Worm (Caenorhabditis elegans) whole organism, mixed stage, embryonic: Measurements from ENCODE around the gene C47E8.1.

Experiments used
- M03D4.4 ChIP-seq: sonication (generic microtip); optimal IDR thresholded peaks from 2 replicates; lab custom pipeline; 2017; ENCODE audit warnings: mild to moderate bottlenecking, missing genetic modification characterization, missing compliant biosample characterization
- bed-3 ChIP-seq: fragments of 200-800 bp; sonication (Bioruptor generic); optimal IDR thresholded peaks from 3 replicates; lab custom pipeline; 2018; ENCODE audit warnings: mild to moderate bottlenecking, missing genetic modification characterization, moderate library complexity, missing compliant biosample characterization
- blmp-1 ChIP-seq: fragments of 150-350 bp; optimal IDR thresholded peaks from 2 replicates; lab custom pipeline; 2014; ENCODE audit warnings: missing biosample characterization, missing genetic modification characterization
- ceh-39 ChIP-seq: fragments of 150-350 bp; optimal IDR thresholded peaks from 2 replicates; lab custom pipeline; 2014; ENCODE audit warnings: missing biosample characterization, missing genetic modification characterization
- ceh-43 ChIP-seq: fragments of 200-800 bp; sonication (Bioruptor generic); optimal IDR thresholded peaks from 2 replicates; lab custom pipeline; 2018; ENCODE audit warnings: mild to moderate bottlenecking, missing genetic modification characterization, moderate library complexity, missing compliant biosample characterization
- ceh-83 ChIP-seq: fragments of 200-800 bp; sonication (Bioruptor generic); optimal IDR thresholded peaks from 2 replicates; lab custom pipeline; 2018; ENCODE audit warnings: mild to moderate bottlenecking, missing genetic modification characterization, missing compliant biosample characterization
- ces-1 ChIP-seq: fragments of 150-350 bp; optimal IDR thresholded peaks from 2 replicates; lab custom pipeline; 2014; ENCODE audit warnings: missing biosample characterization, missing genetic modification reagents, missing genetic modification characterization
- cnd-1 ChIP-seq: fragments of 200-800 bp; sonication (Bioruptor generic); optimal IDR thresholded peaks from 2 replicates; lab custom pipeline; 2018; ENCODE audit warnings: mild to moderate bottlenecking, missing genetic modification characterization, missing compliant biosample characterization
- drap-1 ChIP-seq: fragments of 200-800 bp; sonication (Bioruptor generic); optimal IDR thresholded peaks from 3 replicates; lab custom pipeline; 2018; ENCODE audit warnings: mild to moderate bottlenecking, missing genetic modification characterization, missing compliant biosample characterization
- elt-1 ChIP-seq: sonication (generic microtip); optimal IDR thresholded peaks from 2 replicates; lab custom pipeline; 2017; ENCODE audit warnings: missing genetic modification characterization, mild to moderate bottlenecking, missing compliant biosample characterization, antibody characterized with exemption, moderate library complexity, borderline replicate concordance; ENCODE audit not compliant: insufficient read depth
- flh-1 ChIP-seq: fragments of 200-800 bp; sonication (Bioruptor generic); optimal IDR thresholded peaks from 2 replicates; lab custom pipeline; 2018; ENCODE audit warnings: mild to moderate bottlenecking, missing genetic modification characterization, moderate library complexity, missing compliant biosample characterization
- ham-2 ChIP-seq: fragments of 200-800 bp; sonication (Bioruptor generic); optimal IDR thresholded peaks from 2 replicates; lab custom pipeline; 2018; ENCODE audit warnings: mild to moderate bottlenecking, missing genetic modification characterization, missing compliant biosample characterization
- lin-13 ChIP-seq: fragments of 150-350 bp; optimal IDR thresholded peaks from 2 replicates; lab custom pipeline; 2014; ENCODE audit warnings: missing biosample characterization, missing genetic modification characterization
- lin-32 ChIP-seq: fragments of 200-800 bp; sonication (Bioruptor generic); optimal IDR thresholded peaks from 2 replicates; lab custom pipeline; 2018; ENCODE audit warnings: mild to moderate bottlenecking, missing genetic modification characterization, missing compliant biosample characterization
- lsy-2 ChIP-seq: fragments of 150-350 bp; optimal IDR thresholded peaks from 2 replicates; lab custom pipeline; 2014; ENCODE audit warnings: missing biosample characterization, missing genetic modification characterization
- mab-5 ChIP-seq: fragments of 150-350 bp; optimal IDR thresholded peaks from 2 replicates; lab custom pipeline; 2014; ENCODE audit warnings: missing biosample characterization, missing genetic modification characterization
- mep-1 ChIP-seq: fragments of 150-350 bp; optimal IDR thresholded peaks from 2 replicates; lab custom pipeline; 2017; ENCODE audit warnings: missing biosample characterization, missing genetic modification reagents, missing genetic modification characterization, inconsistent platforms
- mls-2 ChIP-seq: sonication (generic microtip); optimal IDR thresholded peaks from 2 replicates; lab custom pipeline; 2016; ENCODE audit warnings: mild to moderate bottlenecking, missing genetic modification characterization, moderate library complexity, missing compliant biosample characterization
- nhr-12 ChIP-seq: fragments of 150-350 bp; optimal IDR thresholded peaks from 2 replicates; lab custom pipeline; 2014; ENCODE audit warnings: missing biosample characterization, missing genetic modification characterization
- nhr-2 ChIP-seq: fragments of 150-350 bp; optimal IDR thresholded peaks from 2 replicates; lab custom pipeline; 2014; ENCODE audit warnings: missing biosample characterization, missing genetic modification characterization
- nhr-237 ChIP-seq: fragments of 150-350 bp; optimal IDR thresholded peaks from 2 replicates; lab custom pipeline; 2014; ENCODE audit warnings: missing biosample characterization, missing genetic modification characterization
- nhr-28 ChIP-seq: fragments of 150-350 bp; optimal IDR thresholded peaks from 2 replicates; lab custom pipeline; 2014; ENCODE audit warnings: missing biosample characterization, missing genetic modification characterization
- nhr-76 ChIP-seq: sonication (generic microtip); optimal IDR thresholded peaks from 2 replicates; lab custom pipeline; 2017; ENCODE audit warnings: missing biosample characterization, missing genetic modification characterization
- pha-4 ChIP-seq: fragments of 150-350 bp; optimal IDR thresholded peaks from 2 replicates; lab custom pipeline; 2018; ENCODE audit warnings: missing biosample characterization, missing genetic modification reagents, missing genetic modification characterization
- sem-2 ChIP-seq: fragments of 200-800 bp; sonication (Bioruptor generic); optimal IDR thresholded peaks from 2 replicates; lab custom pipeline; 2018; ENCODE audit warnings: mild to moderate bottlenecking, missing genetic modification characterization, missing compliant biosample characterization
- snpc-4 ChIP-seq: fragments of 150-350 bp; optimal IDR thresholded peaks from 2 replicates; lab custom pipeline; 2014; ENCODE audit warnings: missing biosample characterization, missing genetic modification characterization
- sptf-1 ChIP-seq: sonication (generic microtip); optimal IDR thresholded peaks from 2 replicates; lab custom pipeline; 2017; ENCODE audit warnings: mild to moderate bottlenecking, missing genetic modification characterization, moderate library complexity, missing compliant biosample characterization
- tbx-8 ChIP-seq: fragments of 200-800 bp; sonication (Bioruptor generic); optimal IDR thresholded peaks from 2 replicates; lab custom pipeline; 2018; ENCODE audit warnings: mild to moderate bottlenecking, missing genetic modification characterization, moderate library complexity, missing compliant biosample characterization
- unc-120 ChIP-seq: sonication (generic microtip); optimal IDR thresholded peaks from 2 replicates; lab custom pipeline; 2017; ENCODE audit warnings: missing genetic modification characterization, missing compliant biosample characterization; ENCODE audit not compliant: poor library complexity, severe bottlenecking
- unc-39 ChIP-seq: fragments of 150-350 bp; optimal IDR thresholded peaks from 2 replicates; lab custom pipeline; 2014; ENCODE audit warnings: missing biosample characterization, missing genetic modification characterization
- unc-62 ChIP-seq: fragments of 150-350 bp; optimal IDR thresholded peaks from 2 replicates; lab custom pipeline; 2014; ENCODE audit warnings: missing biosample characterization, missing genetic modification reagents, missing genetic modification characterization
- ztf-11 ChIP-seq: fragments of 150-350 bp; optimal IDR thresholded peaks from 2 replicates; lab custom pipeline; 2014; ENCODE audit warnings: missing biosample characterization, missing genetic modification characterization

C47E8.1 gene

DNA sequence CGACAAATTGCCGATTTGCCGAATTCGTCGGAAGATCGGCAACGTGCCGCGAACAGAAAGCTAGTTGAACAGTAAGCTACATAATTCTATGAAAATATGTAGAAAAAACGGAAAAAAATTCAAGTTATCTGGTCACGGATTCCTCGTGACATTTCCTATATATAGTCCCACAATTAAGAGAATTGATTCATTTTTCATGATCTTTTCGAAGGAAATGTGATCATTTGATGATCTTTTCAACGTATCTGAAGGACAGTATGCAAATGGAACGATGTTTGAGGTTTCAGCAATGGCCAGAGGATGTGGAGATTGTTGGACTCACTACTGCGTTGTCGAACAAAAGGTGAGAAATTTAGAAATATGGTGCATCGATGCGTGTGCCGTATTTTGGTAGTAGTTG is 42.1 kb downstream of the C47E8.1 start, which contains the start of gene R08A2.9:
R08A2.9 (plus strand) TSS at position 301 of the 400 bp plus-strand sequence.
- TF ChIP-seq blmp-1 (tag; lab: Kevin White, UChicago) (no peak), sptf-1 (tag; lab: Kevin White, UChicago) (no peak), nhr-2 (tag; lab: Kevin White, UChicago) (no peak), tbx-8 (GFP tag; lab: Kevin White, UChicago) (no peak), ceh-43 (GFP tag; lab: Kevin White, UChicago) (no peak), mab-5 (tag; lab: Kevin White, UChicago) (no peak), elt-1 (tag; lab: Kevin White, UChicago) (no peak), snpc-4 (tag; lab: Kevin White, UChicago) (no peak), lin-32 (GFP tag; lab: Kevin White, UChicago) (no peak), ham-2 (GFP tag; lab: Kevin White, UChicago) (no peak), ceh-39 (tag; lab: Kevin White, UChicago) (no peak), nhr-12 (tag; lab: Kevin White, UChicago) (no peak), nhr-28 (tag; lab: Kevin White, UChicago) (no peak), ces-1 (GFP tag; lab: Kevin White, UChicago) (no peak)

DNA sequence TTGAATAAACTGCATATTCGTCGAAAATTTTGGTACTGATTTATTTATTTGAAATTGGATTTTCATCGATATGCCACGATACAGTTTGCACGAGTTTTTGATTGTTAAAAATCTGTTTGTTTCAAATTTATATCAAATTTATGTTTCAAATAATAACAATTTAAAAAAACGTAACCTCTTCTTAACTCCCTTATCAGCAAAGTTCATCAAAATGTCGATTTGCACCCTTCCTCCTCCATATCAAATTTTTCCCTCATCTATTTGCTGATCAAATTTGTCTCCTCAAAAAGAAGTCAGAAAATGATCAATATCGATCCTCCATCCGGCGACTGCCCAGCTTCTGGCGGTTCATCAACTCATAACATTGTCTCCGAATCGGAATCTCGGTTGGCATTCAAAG is 45.2 kb downstream of the C47E8.1 start, which contains the start of gene ssp-33:
ssp-33 (plus strand) TSS at position 301 of the 400 bp plus-strand sequence.
- TF ChIP-seq nhr-12 (tag; lab: Kevin White, UChicago) (no peak), mab-5 (tag; lab: Kevin White, UChicago) (no peak), ceh-43 (GFP tag; lab: Kevin White, UChicago) (no peak), sem-2 (GFP tag; lab: Kevin White, UChicago) (no peak), nhr-76 (tag; lab: Kevin White, UChicago) (no peak), mls-2 (no peak), pha-4 (no peak), lin-32 (GFP tag; lab: Kevin White, UChicago) (no peak), M03D4.4 (tag; lab: Kevin White, UChicago) (no peak), tbx-8 (GFP tag; lab: Kevin White, UChicago) (no peak), nhr-237 (no peak), lin-13 (tag; lab: Kevin White, UChicago) (no peak), drap-1 (GFP tag; lab: Kevin White, UChicago) (no peak), ztf-11 (tag; lab: Kevin White, UChicago) (no peak), ceh-83 (GFP tag; lab: Kevin White, UChicago) (no peak), bed-3 (GFP tag; lab: Kevin White, UChicago) (no peak), mep-1 (tag; lab: Kevin White, UChicago) (no peak)

DNA sequence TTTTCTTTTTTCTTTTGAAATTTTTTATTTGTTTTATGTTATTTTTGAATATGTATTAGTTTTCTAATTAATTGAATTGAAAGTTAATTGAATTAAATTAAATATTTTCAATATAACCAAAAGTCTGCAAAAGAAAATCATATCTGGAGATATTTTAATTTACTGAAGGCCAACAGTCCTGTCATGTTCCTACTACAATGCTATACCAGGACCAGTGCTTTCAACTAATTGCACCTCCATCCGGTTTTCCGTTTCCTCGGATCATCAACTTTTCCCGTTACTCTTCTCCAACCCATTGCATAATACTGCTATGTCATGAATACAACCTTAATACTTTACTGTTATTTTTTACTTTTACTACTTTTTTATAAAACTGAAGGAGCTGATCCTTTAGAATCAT is 46.5 kb downstream of the C47E8.1 start, which contains the start of gene R08A2.5:
R08A2.5 (plus strand) TSS at position 301 of the 400 bp plus-strand sequence.
- TF ChIP-seq unc-62 (no peak), nhr-237 (no peak), tbx-8 (GFP tag; lab: Kevin White, UChicago) (no peak), M03D4.4 (tag; lab: Kevin White, UChicago) (no peak), flh-1 (GFP tag; lab: Kevin White, UChicago) (no peak), pha-4 (no peak), ceh-83 (GFP tag; lab: Kevin White, UChicago) (no peak), ceh-43 (GFP tag; lab: Kevin White, UChicago) (no peak), lsy-2 (tag; lab: Kevin White, UChicago) (no peak), drap-1 (GFP tag; lab: Kevin White, UChicago) (no peak), cnd-1 (tag; lab: Kevin White, UChicago) (no peak), sptf-1 (tag; lab: Kevin White, UChicago) (no peak), unc-120 (tag; lab: Kevin White, UChicago) (no peak), mls-2 (no peak), sem-2 (GFP tag; lab: Kevin White, UChicago) (no peak), nhr-2 (tag; lab: Kevin White, UChicago) (no peak), unc-39 (tag; lab: Kevin White, UChicago) (no peak), blmp-1 (tag; lab: Kevin White, UChicago) (no peak), snpc-4 (tag; lab: Kevin White, UChicago) (no peak)

DNA sequence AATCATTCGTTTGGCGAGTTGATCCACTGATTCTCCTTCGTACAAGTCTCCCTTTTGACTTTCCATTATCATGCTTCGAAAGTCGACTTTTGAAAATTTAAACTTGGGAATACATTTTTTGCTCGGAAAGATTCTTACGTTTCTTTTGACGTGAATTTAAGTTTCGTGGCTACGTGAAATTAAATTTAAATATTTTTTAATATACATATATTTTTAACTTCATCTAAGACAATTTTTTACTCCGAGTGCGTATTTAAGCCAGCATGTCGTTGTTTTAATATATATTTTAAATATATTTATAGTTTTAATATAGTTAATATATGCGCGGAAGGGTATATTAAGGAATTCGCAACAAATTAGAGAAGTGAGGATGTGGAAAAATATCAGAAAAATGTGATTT is 49.8 kb downstream of the C47E8.1 start, which contains the start of gene R08A2.2:
R08A2.2 (minus strand) TSS at position 101 of the 400 bp plus-strand sequence.
- TF ChIP-seq nhr-76 (tag; lab: Kevin White, UChicago) (no peak), nhr-12 (tag; lab: Kevin White, UChicago) (no peak)
